Worm (Caenorhabditis elegans) whole organism, young adult: ENCODE measurements around the gene F56D6.13.

ENCODE experiments used
- F39B2.1 ChIP-seq: fragments of 200-800 bp; sonication (Bioruptor generic); IDR thresholded peaks from 2 replicates; pipeline ENCODE4 v1.3.6; 2022; ENCODE audit warnings: missing genetic modification reagents, missing genetic modification characterization, missing compliant biosample characterization
- F49E8.2 ChIP-seq: sonication (generic microtip); optimal IDR thresholded peaks from 3 replicates; lab custom pipeline; 2017; ENCODE audit warnings: missing genetic modification characterization, mild to moderate bottlenecking, missing compliant biosample characterization, antibody characterized with exemption, moderate library complexity; ENCODE audit not compliant: insufficient read depth
- attf-5 ChIP-seq: fragments of 200-800 bp; sonication (Bioruptor generic); optimal IDR thresholded peaks from 2 replicates; lab custom pipeline; 2018; ENCODE audit warnings: mild to moderate bottlenecking, missing genetic modification characterization, missing compliant biosample characterization
- ceh-40 ChIP-seq: fragments of 200-800 bp; sonication (Bioruptor generic); IDR thresholded peaks from 2 replicates; pipeline ENCODE4 v1.3.6; 2022; ENCODE audit warnings: missing genetic modification characterization, missing compliant biosample characterization
- hlh-26 ChIP-seq: fragments of 200-800 bp; sonication (Bioruptor generic); conservative IDR thresholded peaks from 2 replicates; pipeline ENCODE4 v1.3.6; 2022; ENCODE audit warnings: missing genetic modification reagents, missing genetic modification characterization, missing compliant biosample characterization
- mxl-1 ChIP-seq: sonication (generic microtip); optimal IDR thresholded peaks from 2 replicates; lab custom pipeline; 2016; ENCODE audit warnings: missing genetic modification characterization, missing compliant biosample characterization
- repo-1 ChIP-seq: sonication (generic microtip); optimal IDR thresholded peaks from 2 replicates; lab custom pipeline; 2017; ENCODE audit warnings: mild to moderate bottlenecking, missing genetic modification characterization, missing compliant biosample characterization
- unc-62 ChIP-seq: fragments of 150-350 bp; optimal IDR thresholded peaks from 2 replicates; lab custom pipeline; 2014; ENCODE audit warnings: missing biosample characterization, missing genetic modification reagents, missing genetic modification characterization
- ztf-18 ChIP-seq: sonication (generic microtip); optimal IDR thresholded peaks from 2 replicates; lab custom pipeline; 2016; ENCODE audit warnings: missing genotype, mild to moderate bottlenecking, missing genetic modification characterization, missing compliant biosample characterization

DNA sequence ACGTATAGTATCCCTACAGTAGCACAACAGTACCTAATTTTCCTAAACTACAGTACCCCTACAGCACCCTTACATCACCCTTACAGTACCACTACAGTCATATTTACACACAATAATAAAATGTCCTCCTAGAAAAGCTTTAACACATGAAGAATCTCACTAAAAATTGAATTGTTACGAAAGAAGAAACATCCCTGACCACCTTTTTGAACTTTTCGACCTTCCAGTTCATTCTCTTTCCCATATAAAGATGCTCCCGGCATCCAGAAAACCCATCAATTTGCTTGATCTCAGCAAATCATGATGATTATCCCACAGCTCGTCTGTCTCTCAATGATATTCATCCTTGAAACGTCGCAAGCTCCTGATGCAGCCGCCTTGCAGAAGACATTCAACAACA, 4.6 kb upstream of the F56D6.13 start, which contains the start of gene F56D6.21:
- TF ChIP-seq ceh-40 (GFP tag; lab: Robert Waterston, UW) (no peak), repo-1 (tag; lab: Kevin White, UChicago) (no peak), ztf-18 (tag; lab: Kevin White, UChicago) (no peak), mxl-1 (tag; lab: Kevin White, UChicago) (no peak), unc-62 (GFP tag; lab: Kevin White, UChicago) (no peak), attf-5 (GFP tag; lab: Kevin White, UChicago) (no peak), F49E8.2 (tag; lab: Kevin White, UChicago) (no peak), F39B2.1 (GFP tag; lab: Robert Waterston, UW) (no peak), hlh-26 (no peak)
